Worm (Caenorhabditis elegans): Measurements from ENCODE around the gene F54H5.14.

Gene F54H5.14

ce11 chrII:6651719-6652118 is 26.5 kb upstream of the F54H5.14 start, which contains the start of gene sra-26:
Gene sra-26, minus strand, starts transcription at chrII:6651819.
- no peak for TF ChIP-seq med-1 (GFP tag; optimal IDR thresholded peaks at IDR 0.05; ENCODE audit: insufficient read depth)
- TF ChIP-seq flt-1 (GFP tag; IDR thresholded peaks at IDR 0.05) = no peak
- no peak for TF ChIP-seq klf-2 (GFP tag; conservative IDR thresholded peaks at IDR 0.05)
- no peak for TF ChIP-seq ztf-23 (GFP tag; IDR thresholded peaks at IDR 0.05)
- no peak for TF ChIP-seq cog-1 (tag; optimal IDR thresholded peaks at IDR 0.05)
- TF ChIP-seq ztf-29 (GFP tag; IDR thresholded peaks at IDR 0.05) = no peak
- TF ChIP-seq tab-1 (GFP tag; IDR thresholded peaks at IDR 0.05) = no peak
- TF ChIP-seq ref-1 (GFP tag; conservative IDR thresholded peaks at IDR 0.05) = no peak
- TF ChIP-seq T22C8.4 (GFP tag; IDR thresholded peaks at IDR 0.05) = no peak

- no peak for TF ChIP-seq flt-1 (GFP tag; IDR thresholded peaks at IDR 0.05)
- TF ChIP-seq cog-1 (tag; optimal IDR thresholded peaks at IDR 0.05) = no peak
- no peak for TF ChIP-seq ref-1 (GFP tag; conservative IDR thresholded peaks at IDR 0.05)
- TF ChIP-seq tab-1 (GFP tag; IDR thresholded peaks at IDR 0.05) = no peak
- no peak for TF ChIP-seq ztf-23 (GFP tag; IDR thresholded peaks at IDR 0.05)
- TF ChIP-seq med-1 (GFP tag; optimal IDR thresholded peaks at IDR 0.05; ENCODE audit: insufficient read depth) = no peak
- no peak for TF ChIP-seq ztf-29 (GFP tag; IDR thresholded peaks at IDR 0.05)
- TF ChIP-seq klf-2 (GFP tag; conservative IDR thresholded peaks at IDR 0.05) = no peak
- no peak for TF ChIP-seq T22C8.4 (GFP tag; IDR thresholded peaks at IDR 0.05)
Measured at ce11 chrII:6649026-6649425, 23.8 kb upstream of the F54H5.14 start, which contains the start of gene oig-8. Gene oig-8, minus strand, starts transcription at chrII:6649126.

- TF ChIP-seq tab-1 (GFP tag; IDR thresholded peaks at IDR 0.05) (no peak), cog-1 (tag; optimal IDR thresholded peaks at IDR 0.05) (no peak), med-1 (GFP tag; optimal IDR thresholded peaks at IDR 0.05; ENCODE audit: insufficient read depth) (no peak), ref-1 (GFP tag; conservative IDR thresholded peaks at IDR 0.05) (no peak), ztf-23 (GFP tag; IDR thresholded peaks at IDR 0.05) (no peak), klf-2 (GFP tag; conservative IDR thresholded peaks at IDR 0.05) (no peak), flt-1 (GFP tag; IDR thresholded peaks at IDR 0.05) (no peak), T22C8.4 (GFP tag; IDR thresholded peaks at IDR 0.05) (no peak), ztf-29 (GFP tag; IDR thresholded peaks at IDR 0.05) (no peak)
Measured at ce11 chrII:6646903-6647302, 21.7 kb upstream of the F54H5.14 start.

- TF ChIP-seq klf-2 (GFP tag; conservative IDR thresholded peaks at IDR 0.05) (no peak), tab-1 (GFP tag; IDR thresholded peaks at IDR 0.05) (no peak), T22C8.4 (GFP tag; IDR thresholded peaks at IDR 0.05) (no peak), flt-1 (GFP tag; IDR thresholded peaks at IDR 0.05) (no peak), med-1 (GFP tag; optimal IDR thresholded peaks at IDR 0.05; ENCODE audit: insufficient read depth) (no peak), ztf-29 (GFP tag; IDR thresholded peaks at IDR 0.05) (no peak)
Measured at ce11 chrII:6642651-6643167, 17.5 kb upstream of the F54H5.14 start, which contains the start of gene T19D12.6. Gene T19D12.6, minus strand, starts transcription at chrII:6643117.

ce11 chrII:6642180-6642579 is 17.0 kb upstream of the F54H5.14 start:
- TF ChIP-seq flt-1 (GFP tag; IDR thresholded peaks at IDR 0.05) = no peak

- TF ChIP-seq tab-1 (GFP tag; IDR thresholded peaks at IDR 0.05) (no peak), flt-1 (GFP tag; IDR thresholded peaks at IDR 0.05) (no peak), cog-1 (tag; optimal IDR thresholded peaks at IDR 0.05) (no peak), ref-1 (GFP tag; conservative IDR thresholded peaks at IDR 0.05) (no peak), T22C8.4 (GFP tag; IDR thresholded peaks at IDR 0.05) (no peak), ztf-29 (GFP tag; IDR thresholded peaks at IDR 0.05) (no peak), klf-2 (GFP tag; conservative IDR thresholded peaks at IDR 0.05) (no peak), ztf-23 (GFP tag; IDR thresholded peaks at IDR 0.05) (no peak), med-1 (GFP tag; optimal IDR thresholded peaks at IDR 0.05; ENCODE audit: insufficient read depth) (no peak)
Measured at ce11 chrII:6637854-6638253, 12.7 kb upstream of the F54H5.14 start.

- TF ChIP-seq med-1 (GFP tag; optimal IDR thresholded peaks at IDR 0.05; ENCODE audit: insufficient read depth) (no peak), klf-2 (GFP tag; conservative IDR thresholded peaks at IDR 0.05) (no peak), flt-1 (GFP tag; IDR thresholded peaks at IDR 0.05) (no peak), ztf-23 (GFP tag; IDR thresholded peaks at IDR 0.05) (no peak), cog-1 (tag; optimal IDR thresholded peaks at IDR 0.05) (no peak), ref-1 (GFP tag; conservative IDR thresholded peaks at IDR 0.05) (no peak), ztf-29 (GFP tag; IDR thresholded peaks at IDR 0.05) (no peak), tab-1 (GFP tag; IDR thresholded peaks at IDR 0.05) (no peak), T22C8.4 (GFP tag; IDR thresholded peaks at IDR 0.05) (no peak)
Measured at ce11 chrII:6636136-6636535, 10.9 kb upstream of the F54H5.14 start, which contains the start of gene T19D12.5. Gene T19D12.5, minus strand, starts transcription at chrII:6636236.

ce11 chrII:6631995-6632394 is 6.8 kb upstream of the F54H5.14 start:
- no peak for TF ChIP-seq tab-1 (GFP tag; IDR thresholded peaks at IDR 0.05)
- TF ChIP-seq klf-2 (GFP tag; conservative IDR thresholded peaks at IDR 0.05) = no peak
- no peak for TF ChIP-seq ref-1 (GFP tag; conservative IDR thresholded peaks at IDR 0.05)
- no peak for TF ChIP-seq ztf-29 (GFP tag; IDR thresholded peaks at IDR 0.05)
- TF ChIP-seq T22C8.4 (GFP tag; IDR thresholded peaks at IDR 0.05) = no peak
- TF ChIP-seq cog-1 (tag; optimal IDR thresholded peaks at IDR 0.05) = no peak
- no peak for TF ChIP-seq med-1 (GFP tag; optimal IDR thresholded peaks at IDR 0.05; ENCODE audit: insufficient read depth)
- no peak for TF ChIP-seq ztf-23 (GFP tag; IDR thresholded peaks at IDR 0.05)

ce11 chrII:6630811-6631210 is 5.6 kb upstream of the F54H5.14 start, which contains the start of gene T19D12.4:
Gene T19D12.4, plus strand, starts transcription at chrII:6631105.
- no peak for TF ChIP-seq med-1 (GFP tag; optimal IDR thresholded peaks at IDR 0.05; ENCODE audit: insufficient read depth)
- no peak for TF ChIP-seq ref-1 (GFP tag; conservative IDR thresholded peaks at IDR 0.05)
- TF ChIP-seq klf-2 (GFP tag; conservative IDR thresholded peaks at IDR 0.05) = no peak
- no peak for TF ChIP-seq ztf-29 (GFP tag; IDR thresholded peaks at IDR 0.05)

- no peak for TF ChIP-seq flt-1 (GFP tag; IDR thresholded peaks at IDR 0.05)
- TF ChIP-seq med-1 (GFP tag; optimal IDR thresholded peaks at IDR 0.05; ENCODE audit: insufficient read depth) = no peak
- no peak for TF ChIP-seq cog-1 (tag; optimal IDR thresholded peaks at IDR 0.05)
- no peak for TF ChIP-seq tab-1 (GFP tag; IDR thresholded peaks at IDR 0.05)
- TF ChIP-seq ztf-29 (GFP tag; IDR thresholded peaks at IDR 0.05) = no peak
- TF ChIP-seq T22C8.4 (GFP tag; IDR thresholded peaks at IDR 0.05) = no peak
- no peak for TF ChIP-seq klf-2 (GFP tag; conservative IDR thresholded peaks at IDR 0.05)
- TF ChIP-seq ref-1 (GFP tag; conservative IDR thresholded peaks at IDR 0.05) = no peak
- no peak for TF ChIP-seq ztf-23 (GFP tag; IDR thresholded peaks at IDR 0.05)
Measured at ce11 chrII:6629775-6630174, 4.6 kb upstream of the F54H5.14 start.
